Worm (Caenorhabditis elegans): ENCODE data around the gene C07G2.5.

C07G2.5 gene

ce11 chrIII:4476806-4477205, 22.0 kb downstream of the C07G2.5 start:
- TF ChIP-seq madf-5 (GFP tag; IDR thresholded peaks at IDR 0.05) (0 out of 4 replicates have a peak, but pooled peaks of 1 of the 2 experiments have one; percentile 21), snpc-1.2 (GFP tag; IDR thresholded peaks at IDR 0.05) (peak; percentile 49; the same call in 1 of the 2 replicates), F37D6.2 (tag; optimal IDR thresholded peaks at IDR 0.05) (no peak), ctbp-1 (GFP tag; IDR thresholded peaks at IDR 0.05) (no peak), F49E8.2 (tag; optimal IDR thresholded peaks at IDR 0.05; ENCODE audit: borderline replicate concordance) (peak; percentile 71), lin-38 (GFP tag; IDR thresholded peaks at IDR 0.05) (peak; percentile 57), unc-130 (GFP tag; optimal IDR thresholded peaks at IDR 0.05) (peak; percentile 7), Y48G9A.11 (GFP tag; IDR thresholded peaks at IDR 0.05) (peak; percentile 53; the same call in 1 of the 2 replicates), nhr-111 (GFP tag; optimal IDR thresholded peaks at IDR 0.05) (no peak), tra-1 (GFP tag; IDR thresholded peaks at IDR 0.05) (0 out of 2 replicates have a peak, but pooled peaks have one; percentile 33), pha-4 (GFP tag; IDR thresholded peaks at IDR 0.05) (0 out of 2 replicates have a peak, but pooled peaks have one; percentile 32), pha-4 (tag; optimal IDR thresholded peaks at IDR 0.05) (no peak)

DNA sequence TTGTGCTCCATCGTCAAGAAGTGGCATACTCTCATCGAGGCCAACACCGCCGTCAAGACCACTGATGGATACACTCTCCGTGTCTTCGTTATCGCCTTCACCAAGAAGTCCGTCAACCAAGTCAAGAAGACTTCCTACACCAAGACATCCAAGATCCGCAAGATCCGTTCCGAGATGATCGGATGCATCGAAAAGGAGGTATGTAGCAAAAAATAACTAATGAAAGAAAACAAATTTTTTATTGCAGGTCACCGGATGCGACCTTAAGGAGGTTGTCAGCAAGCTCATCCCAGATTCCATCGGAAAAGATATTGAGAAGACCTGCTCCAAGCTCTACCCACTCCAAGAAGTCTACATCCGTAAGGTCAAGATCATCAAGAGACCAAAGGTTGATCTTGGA, 22.5 kb downstream of the C07G2.5 start:
- TF ChIP-seq unc-62 (GFP tag; optimal IDR thresholded peaks at IDR 0.05 in 1 of 2) (peak in 1 of 2 experiments; percentile 95), unc-62 (tag; optimal IDR thresholded peaks at IDR 0.05) (no peak), tag-97 (GFP tag; IDR thresholded peaks at IDR 0.05) (no peak), dmd-8 (GFP tag; IDR thresholded peaks at IDR 0.05) (0 out of 2 replicates have a peak, but pooled peaks have one; percentile 27), daf-19 (GFP tag; conservative IDR thresholded peaks at IDR 0.05) (no peak)

DNA sequence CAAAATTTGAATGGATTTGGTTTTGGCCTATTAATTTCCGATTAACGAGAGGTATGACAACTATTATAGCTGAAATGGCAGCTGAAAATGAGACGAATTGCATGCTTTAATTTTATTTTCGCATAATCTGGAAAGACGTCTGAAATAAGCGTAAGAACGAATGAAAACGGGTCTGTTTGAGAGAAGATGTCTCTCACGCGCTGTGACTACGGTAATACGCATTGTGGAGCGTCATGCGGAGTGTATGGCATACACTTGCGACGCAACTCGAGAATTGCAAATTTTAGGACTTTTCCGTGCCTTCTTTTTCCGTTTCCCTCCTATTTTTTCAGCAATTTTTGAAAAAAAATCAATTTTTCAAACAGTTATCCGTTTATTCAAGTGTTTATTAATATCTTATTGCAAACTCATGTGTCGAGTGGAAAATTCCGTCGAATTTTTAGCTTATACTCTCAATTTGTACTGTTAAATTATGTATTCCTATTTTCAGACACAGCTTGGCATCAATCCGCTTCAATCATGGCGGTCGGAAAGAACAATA, 23.3 kb downstream of the C07G2.5 start, which contains the start of gene rps-1:
Gene rps-1 (plus strand): TSS at position 491 of the 541 bp plus-strand sequence.
- peak; percentile 52 for TF ChIP-seq lin-15B (tag; optimal IDR thresholded peaks at IDR 0.05)
- peak; percentile 44 for TF ChIP-seq ceh-28 (tag; optimal IDR thresholded peaks at IDR 0.05)
- TF ChIP-seq hmg-1.1 (GFP tag; IDR thresholded peaks at IDR 0.05), result peak; percentile 98
- peak; percentile 17 for TF ChIP-seq R02D3.7 (tag; optimal IDR thresholded peaks at IDR 0.05)
- TF ChIP-seq ceh-82 (tag; optimal IDR thresholded peaks at IDR 0.05), result no peak
- peak; percentile 96 for TF ChIP-seq skn-1 (tag; optimal IDR thresholded peaks at IDR 0.05)
- peak; percentile 57 for TF ChIP-seq nhr-76 (tag; optimal IDR thresholded peaks at IDR 0.05)
- peak; percentile 99 for TF ChIP-seq hlh-30 (tag; optimal IDR thresholded peaks at IDR 0.05; ENCODE audit: insufficient read depth)
- TF ChIP-seq lin-29 (GFP tag; IDR thresholded peaks at IDR 0.05), result peak; percentile 95
- TF ChIP-seq lsy-2 (tag; optimal IDR thresholded peaks at IDR 0.05), result peak; percentile 100
- TF ChIP-seq nhr-77 (tag; optimal IDR thresholded peaks at IDR 0.05), result peak; percentile 98
- TF ChIP-seq zip-11 (GFP tag; IDR thresholded peaks at IDR 0.05), result peak; percentile 57; the same call in 1 of the 2 replicates
- peak; percentile 95 for TF ChIP-seq T20F7.1 (GFP tag; optimal IDR thresholded peaks at IDR 0.05)
- TF ChIP-seq nhr-6 (tag; optimal IDR thresholded peaks at IDR 0.05), result peak; percentile 95
- peak; percentile 89 for TF ChIP-seq zfp-2 (tag; optimal IDR thresholded peaks at IDR 0.05)
- peak; percentile 99 for TF ChIP-seq tra-1 (GFP tag; IDR thresholded peaks at IDR 0.05)
- peak; percentile 93 for TF ChIP-seq mdt-29 (GFP tag; IDR thresholded peaks at IDR 0.05)
- peak; percentile 96 for TF ChIP-seq F37D6.2 (tag; optimal IDR thresholded peaks at IDR 0.05)
- peak; percentile 87 for TF ChIP-seq F49E8.2 (tag; optimal IDR thresholded peaks at IDR 0.05; ENCODE audit: borderline replicate concordance)
- peak; percentile 92 for TF ChIP-seq F10B5.3 (tag; optimal IDR thresholded peaks at IDR 0.05)
- TF ChIP-seq mdl-1 (tag; optimal IDR thresholded peaks at IDR 0.05), result peak; percentile 93 to 96
- peak; percentile 97 for TF ChIP-seq ctbp-1 (GFP tag; IDR thresholded peaks at IDR 0.05)
- TF ChIP-seq nhr-10 (tag; optimal IDR thresholded peaks at IDR 0.05), result peak; percentile 91
- peak; percentile 48 for TF ChIP-seq nhr-237 (tag; optimal IDR thresholded peaks at IDR 0.05)
- TF ChIP-seq T26A8.4 (GFP tag; IDR thresholded peaks at IDR 0.05), result peak; percentile 98
- peak; percentile 94 for TF ChIP-seq ztf-7 (tag; optimal IDR thresholded peaks at IDR 0.05)
- TF ChIP-seq duxl-1 (tag; optimal IDR thresholded peaks at IDR 0.05; ENCODE audit: poor library complexity), result peak; percentile 97
- TF ChIP-seq ceh-32 (tag; optimal IDR thresholded peaks at IDR 0.05; ENCODE audit: poor library complexity), result peak; percentile 83
- no peak for TF ChIP-seq daf-12 (tag; optimal IDR thresholded peaks at IDR 0.05)
- TF ChIP-seq unc-130 (GFP tag; optimal IDR thresholded peaks at IDR 0.05), result peak; percentile 91
- peak; percentile 96 for TF ChIP-seq mxl-3 (GFP tag; optimal IDR thresholded peaks at IDR 0.05)
- TF ChIP-seq nhr-102 (tag; optimal IDR thresholded peaks at IDR 0.05), result peak; percentile 98
- peak; percentile 56 to 95 for TF ChIP-seq daf-16 (GFP tag; optimal IDR thresholded peaks at IDR 0.05)
- peak; percentile 58 for TF ChIP-seq daf-16 (tag; optimal IDR thresholded peaks at IDR 0.05)
- no peak for TF ChIP-seq fos-1 (tag; optimal IDR thresholded peaks at IDR 0.05)

Measured in whole organism, L4 larva.